Worm (Caenorhabditis elegans) whole organism, L1 larva: ENCODE measurements around the gene K02D10.8.

ENCODE experiments used
- C34B4.2 ChIP-seq: sonication (generic microtip); optimal IDR thresholded peaks from 2 replicates; lab custom pipeline; 2017; ENCODE audit warnings: mild to moderate bottlenecking, missing genetic modification characterization, missing compliant biosample characterization
- aly-2 ChIP-seq: fragments of 150-350 bp; optimal IDR thresholded peaks from 2 replicates; lab custom pipeline; 2014; ENCODE audit warnings: missing biosample characterization, missing genetic modification characterization
- ama-1 ChIP-seq: fragments of 150-350 bp; optimal IDR thresholded peaks from 2 replicates; lab custom pipeline; 2014
- ceh-82 ChIP-seq, 3 experiments: fragments of 150-350 bp in 1 of 3; sonication (generic microtip) in 2 of 3; optimal IDR thresholded peaks; 2 replicates each; lab custom pipeline; 2014 to 2017; ENCODE audit warnings: missing biosample characterization in 3 of 3, missing genetic modification characterization in 3 of 3
- fos-1 ChIP-seq: fragments of 150-350 bp; optimal IDR thresholded peaks from 2 replicates; lab custom pipeline; 2014; ENCODE audit warnings: missing biosample characterization, missing genetic modification characterization
- grh-1 ChIP-seq: fragments of 200-800 bp; sonication (Bioruptor generic); IDR thresholded peaks from 2 replicates; pipeline ENCODE4 v1.3.6; 2022; ENCODE audit warnings: missing genetic modification reagents, missing genetic modification characterization, missing compliant biosample characterization
- mdl-1 ChIP-seq, 2 experiments: fragments of 150-350 bp; optimal IDR thresholded peaks; 2 replicates each; lab custom pipeline; 2014 to 2017; ENCODE audit warnings: missing biosample characterization in 2 of 2, missing genetic modification characterization in 2 of 2, inconsistent platforms in 1 of 2
- rnt-1 ChIP-seq: sonication (generic microtip); optimal IDR thresholded peaks from 2 replicates; lab custom pipeline; 2016; ENCODE audit warnings: mild to moderate bottlenecking, missing genetic modification characterization, moderate library complexity, missing compliant biosample characterization
- snpc-4 ChIP-seq: fragments of 150-350 bp; optimal IDR thresholded peaks from 2 replicates; lab custom pipeline; 2014; ENCODE audit warnings: missing biosample characterization, missing genetic modification characterization
- tlp-1 ChIP-seq: fragments of 150-350 bp; optimal IDR thresholded peaks from 2 replicates; lab custom pipeline; 2014; ENCODE audit warnings: missing biosample characterization, missing genetic modification characterization
- vab-15 ChIP-seq: sonication (generic microtip); optimal IDR thresholded peaks from 2 replicates; lab custom pipeline; 2017; ENCODE audit warnings: missing genotype, mild to moderate bottlenecking, missing genetic modification characterization, missing compliant biosample characterization

DNA sequence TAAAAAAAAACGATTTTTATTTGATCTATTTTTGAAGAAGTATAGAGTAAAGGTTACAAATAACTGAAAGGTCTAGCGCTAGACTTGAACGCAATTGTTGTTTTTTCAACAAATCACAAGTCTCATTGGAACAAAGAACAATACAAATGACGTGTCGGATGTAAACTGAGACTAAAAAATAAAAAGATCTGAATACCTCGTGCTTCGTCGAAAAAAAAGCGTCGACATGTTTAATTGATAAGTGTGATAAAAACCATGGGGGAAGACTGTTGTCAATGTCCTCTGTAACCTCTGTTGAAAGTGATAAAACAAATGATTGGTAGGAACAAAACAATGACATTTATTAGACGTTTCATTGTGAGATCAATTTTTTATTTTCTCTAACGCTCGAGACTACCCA is 3.4 kb upstream of the K02D10.8 start:
- TF ChIP-seq tlp-1 = no peak
- TF ChIP-seq rnt-1 (tag; lab: Kevin White, UChicago) = no peak
- TF ChIP-seq mdl-1 (tag; optimal IDR thresholded peaks at IDR 0.05; lab: Kevin White, UChicago) = peak in 1 of 2 experiments; percentile 14
- TF ChIP-seq ama-1 (lab: Kevin White, UChicago) = no peak
- TF ChIP-seq fos-1 (tag; lab: Kevin White, UChicago) = no peak
- no peak for TF ChIP-seq snpc-4 (tag; lab: Kevin White, UChicago)
- no peak for TF ChIP-seq ceh-82 (tag; optimal IDR thresholded peaks at IDR 0.05; lab: Kevin White, UChicago)
- TF ChIP-seq vab-15 (tag; lab: Kevin White, UChicago) = no peak
- TF ChIP-seq C34B4.2 = no peak
- no peak for TF ChIP-seq aly-2
- no peak for TF ChIP-seq grh-1 (GFP tag; lab: Robert Waterston, UW)
